Fruit fly (Drosophila melanogaster): ENCODE measurements around the gene bowl.
A peak's percentile ranks its signal among the peaks of the same experiment; 100 is the strongest.

dm6 chr2L:3804641-3805273 lies 33.3 kb downstream of the bowl start:
- peak; percentile 99 for TF ChIP-seq CG8159 (tag; optimal IDR thresholded peaks at IDR 0.05)
- peak; percentile 81 for TF ChIP-seq EcR (GFP tag; optimal IDR thresholded peaks at IDR 0.05)
- peak; percentile 98 for TF ChIP-seq rn (GFP tag; IDR thresholded peaks at IDR 0.05)
- TF ChIP-seq CG13204 (GFP tag; optimal IDR thresholded peaks at IDR 0.05) = peak; percentile 96
- peak; percentile 100 for TF ChIP-seq CG9948 (tag; optimal IDR thresholded peaks at IDR 0.05)
- TF ChIP-seq CG34367 (tag; optimal IDR thresholded peaks at IDR 0.05) = peak; percentile 100
- peak; percentile 89 for TF ChIP-seq Snoo (tag; optimal IDR thresholded peaks at IDR 0.05)
- TF ChIP-seq D1 (tag; optimal IDR thresholded peaks at IDR 0.05) = peak; percentile 99
- peak; percentile 100 for TF ChIP-seq Pif1A (GFP tag; optimal IDR thresholded peaks at IDR 0.05)
- TF ChIP-seq gl (tag; optimal IDR thresholded peaks at IDR 0.05) = peak; percentile 99
- TF ChIP-seq CG10348 (GFP tag; IDR thresholded peaks at IDR 0.05) = peak; percentile 97
- peak; percentile 98 for TF ChIP-seq CG15710 (tag; optimal IDR thresholded peaks at IDR 0.05)

Measured in whole organism, pupa.